Fruit fly (Drosophila melanogaster): ENCODE results near the gene jvl.

jvl gene

dm6 chr3R:14743418-14743817 is 2.0 kb downstream of the jvl start (continued):
- TF ChIP-seq disco-r (GFP tag; optimal IDR thresholded peaks at IDR 0.05), result no peak
- TF ChIP-seq CG33213 (GFP tag; optimal IDR thresholded peaks at IDR 0.05), result no peak
- TF ChIP-seq CG15696 (tag; optimal IDR thresholded peaks at IDR 0.05), result no peak
- TF ChIP-seq chinmo (GFP tag; IDR thresholded peaks at IDR 0.05; ENCODE audit: partially characterized antibody), result peak; percentile 71; the same call in 1 of the 4 replicates
- TF ChIP-seq sisA (GFP tag; IDR thresholded peaks at IDR 0.05), result no peak
- no peak for TF ChIP-seq CG7786 (GFP tag; optimal IDR thresholded peaks at IDR 0.05)
- TF ChIP-seq Bgb (GFP tag; IDR thresholded peaks at IDR 0.05; ENCODE audit: partially characterized antibody), result 0 out of 2 replicates have a peak, but pooled peaks have one; percentile 12
- no peak for TF ChIP-seq pfk (GFP tag; optimal IDR thresholded peaks at IDR 0.05)

dm6 chr3R:14744339-14745129 is 3.2 kb downstream of the jvl start:
- TF ChIP-seq CG4282 (GFP tag; optimal IDR thresholded peaks at IDR 0.05), result no peak
- TF ChIP-seq schlank (tag; optimal IDR thresholded peaks at IDR 0.05), result no peak
- no peak for TF ChIP-seq p53 (GFP tag; optimal IDR thresholded peaks at IDR 0.05)
- TF ChIP-seq CG15479 (GFP tag; optimal IDR thresholded peaks at IDR 0.05), result no peak
- no peak for TF ChIP-seq dm (GFP tag; optimal IDR thresholded peaks at IDR 0.05)
- TF ChIP-seq twi (tag; optimal IDR thresholded peaks at IDR 0.05), result peak; percentile 94
- no peak for TF ChIP-seq Bgb (GFP tag; IDR thresholded peaks at IDR 0.05; ENCODE audit: partially characterized antibody)
- TF ChIP-seq CG12219 (GFP tag; optimal IDR thresholded peaks at IDR 0.05), result no peak
- no peak for TF ChIP-seq CG2120 (GFP tag; optimal IDR thresholded peaks at IDR 0.05)
- TF ChIP-seq her (GFP tag; optimal IDR thresholded peaks at IDR 0.05), result peak; percentile 9
- no peak for TF ChIP-seq wdn (GFP tag; IDR thresholded peaks at IDR 0.05)
- TF ChIP-seq CG12942 (GFP tag; optimal IDR thresholded peaks at IDR 0.05), result no peak
- TF ChIP-seq CG11695 (GFP tag; IDR thresholded peaks at IDR 0.05), result no peak
- no peak for TF ChIP-seq CG6272 (GFP tag; IDR thresholded peaks at IDR 0.05)
- TF ChIP-seq knrl (GFP tag; IDR thresholded peaks at IDR 0.05; ENCODE audit: partially characterized antibody), result no peak
- TF ChIP-seq chinmo (GFP tag; IDR thresholded peaks at IDR 0.05; ENCODE audit: partially characterized antibody), result no peak
- no peak for TF ChIP-seq CG10431 (GFP tag; optimal IDR thresholded peaks at IDR 0.05)
- no peak for TF ChIP-seq CG12104 (GFP tag; optimal IDR thresholded peaks at IDR 0.05)
- TF ChIP-seq slp2 (GFP tag; optimal IDR thresholded peaks at IDR 0.05), result peak; percentile 19
- TF ChIP-seq CG31388 (GFP tag; optimal IDR thresholded peaks at IDR 0.05), result no peak
- 0 out of 2 replicates have a peak, but pooled peaks have one; percentile 30 for TF ChIP-seq toy (GFP tag; IDR thresholded peaks at IDR 0.05)
- no peak for TF ChIP-seq en (GFP tag; optimal IDR thresholded peaks at IDR 0.05)
- peak; percentile 93 for TF ChIP-seq CG8388 (GFP tag; optimal IDR thresholded peaks at IDR 0.05)
- no peak for TF ChIP-seq sisA (GFP tag; IDR thresholded peaks at IDR 0.05)
- no peak for TF ChIP-seq gsb (GFP tag; IDR thresholded peaks at IDR 0.05)
- no peak for TF ChIP-seq CG12769 (tag; optimal IDR thresholded peaks at IDR 0.05)
- TF ChIP-seq pho (GFP tag; optimal IDR thresholded peaks at IDR 0.05), result no peak
- no peak for TF ChIP-seq prd (optimal IDR thresholded peaks at IDR 0.05)
- 0 out of 3 replicates have a peak, but pooled peaks have one; percentile 10 for TF ChIP-seq prd (GFP tag; IDR thresholded peaks at IDR 0.05)
- TF ChIP-seq onecut (GFP tag; IDR thresholded peaks at IDR 0.05), result no peak
- TF ChIP-seq CG18011 (GFP tag; optimal IDR thresholded peaks at IDR 0.05), result no peak
- TF ChIP-seq CG11696 (GFP tag; IDR thresholded peaks at IDR 0.05), result no peak
- no peak for TF ChIP-seq gfzf (GFP tag; optimal IDR thresholded peaks at IDR 0.05)
- no peak for TF ChIP-seq sim (GFP tag; IDR thresholded peaks at IDR 0.05)
- TF ChIP-seq CG15696 (tag; optimal IDR thresholded peaks at IDR 0.05), result no peak
- TF ChIP-seq CG7372 (GFP tag; IDR thresholded peaks at IDR 0.05), result no peak
- TF ChIP-seq Myb (GFP tag; optimal IDR thresholded peaks at IDR 0.05), result no peak
- TF ChIP-seq mirr (GFP tag; optimal IDR thresholded peaks at IDR 0.05), result no peak
- TF ChIP-seq CG42726 (GFP tag; IDR thresholded peaks at IDR 0.05; ENCODE audit: partially characterized antibody), result no peak
- no peak for TF ChIP-seq exex (tag; optimal IDR thresholded peaks at IDR 0.05)
- no peak for TF ChIP-seq so (GFP tag; IDR thresholded peaks at IDR 0.05)
- no peak for TF ChIP-seq bab2 (GFP tag; optimal IDR thresholded peaks at IDR 0.05)
- TF ChIP-seq CG11247 (GFP tag; IDR thresholded peaks at IDR 0.05), result no peak
- no peak for TF ChIP-seq Doc2 (GFP tag; IDR thresholded peaks at IDR 0.05)

Data from whole organism, embryonic.